Fruit fly (Drosophila melanogaster) whole organism, prepupa: ENCODE data around the gene Tbca.

ENCODE experiments used
- CG10631 ChIP-seq: fragments of 200-800 bp; sonication (Bioruptor generic); optimal IDR thresholded peaks from 2 replicates; lab custom pipeline; 2016; ENCODE audit warnings: missing biosample characterization, missing genetic modification characterization
- Hr39 ChIP-seq: fragments of 200-800 bp; sonication (Bioruptor generic); optimal IDR thresholded peaks from 2 replicates; lab custom pipeline; 2016; ENCODE audit warnings: missing biosample characterization, missing genetic modification characterization
- pdm3 ChIP-seq: fragments of 200-800 bp; sonication (Bioruptor generic); optimal IDR thresholded peaks from 3 replicates; lab custom pipeline; 2016; ENCODE audit warnings: missing biosample characterization, missing genetic modification characterization
- ss ChIP-seq, 2 experiments: fragments of 200-800 bp; sonication (Bioruptor generic); optimal IDR thresholded peaks; 2 replicates in 1 of 2; 3 replicates in 1 of 2; lab custom pipeline; 2017 to 2018; ENCODE audit warnings: mild to moderate bottlenecking in 2 of 2, missing biosample characterization in 2 of 2, missing genetic modification characterization in 2 of 2, moderate library complexity in 1 of 2

- no peak for TF ChIP-seq Hr39 (GFP tag; lab: Kevin White, UChicago)
- TF ChIP-seq ss (GFP tag; optimal IDR thresholded peaks at IDR 0.05; lab: Kevin White, UChicago), result peak; percentile 85 to 89
- no peak for TF ChIP-seq pdm3
- TF ChIP-seq CG10631, result no peak
Measured at dm6 chr3R:31725486-31726227, 17.6 kb upstream of the Tbca start.
